Worm (Caenorhabditis elegans) whole organism, mixed stage, embryonic: ENCODE results near the gene str-214.

ENCODE experiments used
- M03D4.4 ChIP-seq: sonication (generic microtip); optimal IDR thresholded peaks from 2 replicates; lab custom pipeline; 2017; ENCODE audit warnings: mild to moderate bottlenecking, missing genetic modification characterization, missing compliant biosample characterization
- ces-1 ChIP-seq: fragments of 150-350 bp; optimal IDR thresholded peaks from 2 replicates; lab custom pipeline; 2014; ENCODE audit warnings: missing biosample characterization, missing genetic modification reagents, missing genetic modification characterization
- elt-3 ChIP-seq: fragments of 150-350 bp; optimal IDR thresholded peaks from 2 replicates; lab custom pipeline; 2014; ENCODE audit warnings: missing biosample characterization, missing genetic modification characterization
- mls-2 ChIP-seq: sonication (generic microtip); optimal IDR thresholded peaks from 2 replicates; lab custom pipeline; 2016; ENCODE audit warnings: mild to moderate bottlenecking, missing genetic modification characterization, moderate library complexity, missing compliant biosample characterization

ce11 chrV:16271121-16271520 is 44.0 kb upstream of the str-214 start, which contains the start of gene T13F3.6:
- TF ChIP-seq ces-1 (no peak), M03D4.4 (tag; lab: Kevin White, UChicago) (no peak), mls-2 (no peak), elt-3 (no peak)
